Worm (Caenorhabditis elegans): ENCODE data around the gene R03D7.15.
A peak's percentile ranks its signal among the peaks of the same experiment; 100 is the strongest.

The R03D7.15 gene

DNA sequence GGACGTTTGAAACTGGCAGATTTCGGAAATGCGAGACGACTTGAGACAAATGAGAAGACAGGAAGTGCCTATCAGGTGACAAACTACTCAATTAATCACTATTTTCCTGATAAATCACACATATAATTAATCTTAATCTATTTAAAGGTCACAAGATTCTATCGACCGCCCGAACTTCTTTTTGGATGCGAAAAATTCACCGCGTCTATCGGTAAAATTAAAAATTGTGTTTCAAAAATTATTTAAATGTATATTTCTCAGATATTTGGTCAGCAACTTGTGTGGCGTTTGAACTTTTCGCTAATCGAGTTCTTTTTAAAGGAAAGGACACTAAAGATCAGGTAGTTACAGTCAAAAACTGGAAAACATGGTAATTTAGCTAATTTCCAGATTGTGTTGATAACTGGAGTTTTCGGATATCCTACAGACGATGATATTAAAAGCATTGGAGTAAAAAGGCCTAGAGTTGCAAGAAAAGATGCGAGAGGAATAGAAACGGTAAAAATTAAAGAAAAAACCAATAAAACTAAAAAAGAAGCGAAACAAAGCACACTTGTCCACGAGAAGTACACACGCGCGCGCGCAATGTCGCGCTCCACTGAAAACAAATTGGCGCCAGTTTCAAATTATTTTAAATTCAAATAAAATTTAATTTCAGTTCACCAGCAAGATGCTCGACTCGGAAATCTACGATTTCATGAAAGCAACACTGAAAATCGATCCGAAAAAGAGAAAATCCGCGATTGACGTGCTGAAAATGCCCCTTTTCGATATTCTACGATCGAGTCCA is 6.4 kb downstream of the R03D7.15 start:
- TF ChIP-seq ztf-16 (tag; optimal IDR thresholded peaks at IDR 0.05) (no peak), pax-1 (tag; optimal IDR thresholded peaks at IDR 0.05) (peak; percentile 19)

DNA sequence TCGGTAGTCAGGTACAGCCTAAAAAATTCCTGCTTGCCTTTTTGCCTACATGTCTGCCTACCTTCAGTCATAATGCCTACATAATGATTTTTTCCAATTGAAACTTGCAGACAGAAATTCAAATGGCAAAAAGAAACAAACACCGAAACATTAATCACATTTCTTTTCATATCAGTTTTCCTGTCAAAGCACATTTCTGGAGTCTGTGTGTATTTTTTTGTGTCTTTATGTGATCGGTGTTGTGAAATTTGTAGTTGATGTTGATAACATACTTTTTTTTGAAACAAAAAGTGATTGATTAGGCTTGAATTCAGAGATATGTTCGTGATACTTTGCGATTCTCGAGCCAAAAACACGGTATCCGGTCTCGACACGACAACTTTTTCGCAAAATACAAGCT is 7.4 kb downstream of the R03D7.15 start:
- TF ChIP-seq pat-9 (tag; optimal IDR thresholded peaks at IDR 0.05) = no peak
- no peak for TF ChIP-seq nhr-232 (tag; optimal IDR thresholded peaks at IDR 0.05)
- TF ChIP-seq ceh-45 (GFP tag; IDR thresholded peaks at IDR 0.05) = no peak
- no peak for TF ChIP-seq madf-2 (tag; optimal IDR thresholded peaks at IDR 0.05)
- TF ChIP-seq nfya-1 (tag; optimal IDR thresholded peaks at IDR 0.05) = no peak
- TF ChIP-seq C08G9.2 (tag; optimal IDR thresholded peaks at IDR 0.05) = no peak
- TF ChIP-seq Y22D7AL.16 (tag; optimal IDR thresholded peaks at IDR 0.05) = no peak
- no peak for TF ChIP-seq hlh-6 (tag; optimal IDR thresholded peaks at IDR 0.05)

ce11 chrII:10950107-10950679 is 8.2 kb downstream of the R03D7.15 start, which contains the start of gene gst-5:
TSS of gene gst-5 (plus strand) at chrII:10950352.
- no peak for TF ChIP-seq rnt-1 (tag; optimal IDR thresholded peaks at IDR 0.05)
- no peak for TF ChIP-seq ceh-34 (tag; optimal IDR thresholded peaks at IDR 0.05)
- TF ChIP-seq pha-2 (tag; optimal IDR thresholded peaks at IDR 0.05) = no peak
- TF ChIP-seq unc-3 (GFP tag; conservative IDR thresholded peaks at IDR 0.05) = no peak
- no peak for TF ChIP-seq unc-3 (tag; optimal IDR thresholded peaks at IDR 0.05)
- TF ChIP-seq fkh-10 (GFP tag; optimal IDR thresholded peaks at IDR 0.05) = no peak
- no peak for TF ChIP-seq lim-6 (tag; optimal IDR thresholded peaks at IDR 0.05)
- no peak for TF ChIP-seq syd-9 (tag; optimal IDR thresholded peaks at IDR 0.05)
- no peak for TF ChIP-seq K09A11.1 (tag; optimal IDR thresholded peaks at IDR 0.05; ENCODE audit: insufficient read depth)
- TF ChIP-seq ceh-18 (tag; optimal IDR thresholded peaks at IDR 0.05) = peak; percentile 29
- peak; percentile 50 for TF ChIP-seq unc-55 (GFP tag; optimal IDR thresholded peaks at IDR 0.05)
- no peak for TF ChIP-seq tbx-2 (tag; optimal IDR thresholded peaks at IDR 0.05)
- no peak for TF ChIP-seq Y22D7AL.16 (tag; optimal IDR thresholded peaks at IDR 0.05)
- TF ChIP-seq nfya-1 (tag; optimal IDR thresholded peaks at IDR 0.05) = peak; percentile 12
- no peak for TF ChIP-seq sox-4 (tag; optimal IDR thresholded peaks at IDR 0.05)
- TF ChIP-seq ceh-14 (tag; optimal IDR thresholded peaks at IDR 0.05) = no peak
- TF ChIP-seq pag-3 (tag; optimal IDR thresholded peaks at IDR 0.05; ENCODE audit: borderline replicate concordance) = no peak
- TF ChIP-seq dve-1 (tag; optimal IDR thresholded peaks at IDR 0.05) = peak; percentile 28
- no peak for TF ChIP-seq che-1 (tag; optimal IDR thresholded peaks at IDR 0.05)
- no peak for TF ChIP-seq ceh-9 (tag; optimal IDR thresholded peaks at IDR 0.05)
- peak; percentile 4 for TF ChIP-seq ceh-31 (tag; optimal IDR thresholded peaks at IDR 0.05)
- TF ChIP-seq pros-1 (tag; optimal IDR thresholded peaks at IDR 0.05) = no peak
- no peak for TF ChIP-seq ttx-3 (tag; optimal IDR thresholded peaks at IDR 0.05)
- no peak for TF ChIP-seq ref-2 (tag; optimal IDR thresholded peaks at IDR 0.05)
- no peak for TF ChIP-seq elt-4 (tag; optimal IDR thresholded peaks at IDR 0.05)
- no peak for TF ChIP-seq ceh-24 (tag; optimal IDR thresholded peaks at IDR 0.05)

DNA sequence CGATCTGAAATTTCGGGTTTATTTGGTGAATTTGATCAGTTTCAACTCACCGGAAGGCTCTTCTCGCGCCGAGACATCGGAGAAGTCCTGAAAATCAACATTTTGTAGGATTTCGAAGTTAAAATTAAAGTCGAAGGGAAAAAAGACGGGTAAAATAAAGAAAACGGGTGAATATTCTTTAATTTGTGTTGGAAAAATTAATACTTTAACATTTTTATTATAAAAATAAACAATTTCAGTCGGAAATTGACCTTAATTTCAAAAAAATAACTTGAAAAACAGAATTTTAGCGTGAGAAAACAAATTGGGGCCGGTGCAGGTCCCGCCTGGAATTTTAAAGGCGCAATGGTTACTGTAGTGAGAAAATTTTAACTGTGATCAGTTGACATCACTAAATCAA is 11.0 kb downstream of the R03D7.15 start, which contains the start of gene nos-1:
Gene nos-1 (minus strand): TSS at position 101 of the 400 bp plus-strand sequence.
- no peak for TF ChIP-seq ama-1 (optimal IDR thresholded peaks at IDR 0.05)
- no peak for TF ChIP-seq F13H6.1 (tag; optimal IDR thresholded peaks at IDR 0.05)
- TF ChIP-seq ceh-48 (tag; optimal IDR thresholded peaks at IDR 0.05) = no peak
- no peak for TF ChIP-seq pat-9 (tag; optimal IDR thresholded peaks at IDR 0.05)
- TF ChIP-seq unc-3 (GFP tag; conservative IDR thresholded peaks at IDR 0.05) = no peak
- TF ChIP-seq unc-3 (tag; optimal IDR thresholded peaks at IDR 0.05) = no peak
- TF ChIP-seq fkh-10 (GFP tag; optimal IDR thresholded peaks at IDR 0.05) = no peak
- no peak for TF ChIP-seq ztf-16 (tag; optimal IDR thresholded peaks at IDR 0.05)
- TF ChIP-seq fkh-6 (tag; optimal IDR thresholded peaks at IDR 0.05) = no peak
- no peak for TF ChIP-seq ttx-3 (tag; optimal IDR thresholded peaks at IDR 0.05)
- TF ChIP-seq pax-1 (tag; optimal IDR thresholded peaks at IDR 0.05) = no peak
- no peak for TF ChIP-seq unc-42 (tag; optimal IDR thresholded peaks at IDR 0.05)
- TF ChIP-seq nfya-1 (tag; optimal IDR thresholded peaks at IDR 0.05) = no peak
